Fruit fly (Drosophila melanogaster): ENCODE data around the gene TSG101.

The TSG101 gene

dm6 chr3L:16805806-16806719, 36.0 kb upstream of the TSG101 start (continued):
- TF ChIP-seq cwo (GFP tag; optimal IDR thresholded peaks at IDR 0.05): peak; percentile 54
- no peak for TF ChIP-seq pnt (GFP tag; optimal IDR thresholded peaks at IDR 0.05)
- no peak for TF ChIP-seq CG8359 (GFP tag; optimal IDR thresholded peaks at IDR 0.05; ENCODE audit: borderline replicate concordance)
- TF ChIP-seq usp (GFP tag; optimal IDR thresholded peaks at IDR 0.05): no peak
- TF ChIP-seq sob (GFP tag; IDR thresholded peaks at IDR 0.05): no peak
- TF ChIP-seq Med (GFP tag): peak; percentile 72
- TF ChIP-seq Dref (GFP tag; IDR thresholded peaks at IDR 0.05): no peak
- no peak for TF ChIP-seq Jarid2 (GFP tag; optimal IDR thresholded peaks at IDR 0.05)
- peak; percentile 46 for TF ChIP-seq Dek (tag; optimal IDR thresholded peaks at IDR 0.05)
- peak; percentile 25 for TF ChIP-seq disco-r (GFP tag; optimal IDR thresholded peaks at IDR 0.05)
- TF ChIP-seq Hr39 (optimal IDR thresholded peaks at IDR 0.05): no peak
- TF ChIP-seq ken (GFP tag; IDR thresholded peaks at IDR 0.05): no peak
- peak; percentile 42; the same call in 1 of the 2 replicates for TF ChIP-seq CG17328 (GFP tag; IDR thresholded peaks at IDR 0.05)
- TF ChIP-seq gro (GFP tag; optimal IDR thresholded peaks at IDR 0.05): peak; percentile 47
- TF ChIP-seq CG9797 (GFP tag; optimal IDR thresholded peaks at IDR 0.05): no peak
- no peak for TF ChIP-seq CG1647 (GFP tag; optimal IDR thresholded peaks at IDR 0.05)
- TF ChIP-seq prd (optimal IDR thresholded peaks at IDR 0.05): no peak
- peak; percentile 7; the same call in 1 of the 3 replicates for TF ChIP-seq prd (GFP tag; IDR thresholded peaks at IDR 0.05)
- TF ChIP-seq H2.0 (GFP tag; IDR thresholded peaks at IDR 0.05): peak; percentile 19; the same call in 1 of the 2 replicates
- TF ChIP-seq CG7556 (GFP tag; optimal IDR thresholded peaks at IDR 0.05): peak; percentile 70
- TF ChIP-seq Atf3 (GFP tag; optimal IDR thresholded peaks at IDR 0.05): no peak
- TF ChIP-seq fd96Cb (tag; optimal IDR thresholded peaks at IDR 0.05): peak; percentile 47
- no peak for TF ChIP-seq CG34376 (GFP tag; optimal IDR thresholded peaks at IDR 0.05)
- TF ChIP-seq lola (GFP tag; optimal IDR thresholded peaks at IDR 0.05): no peak
- TF ChIP-seq h (optimal IDR thresholded peaks at IDR 0.05): no peak
- no peak for TF ChIP-seq gsb (GFP tag; IDR thresholded peaks at IDR 0.05)
- TF ChIP-seq Dip3 (GFP tag; optimal IDR thresholded peaks at IDR 0.05): peak; percentile 59
- TF ChIP-seq Nf-YC (tag; optimal IDR thresholded peaks at IDR 0.05): no peak
- no peak for TF ChIP-seq p53 (GFP tag; optimal IDR thresholded peaks at IDR 0.05)
- TF ChIP-seq chm (GFP tag; IDR thresholded peaks at IDR 0.05): no peak
- no peak for TF ChIP-seq CG9437 (GFP tag; optimal IDR thresholded peaks at IDR 0.05)
- peak; percentile 76 for TF ChIP-seq lab (GFP tag; optimal IDR thresholded peaks at IDR 0.05)
- TF ChIP-seq lmd (GFP tag; IDR thresholded peaks at IDR 0.05): peak; percentile 34; the same call in 1 of the 2 replicates
- no peak for TF ChIP-seq CG1024 (GFP tag; IDR thresholded peaks at IDR 0.05)
- TF ChIP-seq CG8944 (GFP tag; optimal IDR thresholded peaks at IDR 0.05): peak; percentile 9
- TF ChIP-seq CG10274 (GFP tag; optimal IDR thresholded peaks at IDR 0.05): no peak
- no peak for TF ChIP-seq sim (GFP tag; IDR thresholded peaks at IDR 0.05)
- no peak for TF ChIP-seq odd (GFP tag; optimal IDR thresholded peaks at IDR 0.05)
- TF ChIP-seq zf30C (GFP tag; optimal IDR thresholded peaks at IDR 0.05): peak; percentile 4
- no peak for TF ChIP-seq hth (optimal IDR thresholded peaks at IDR 0.05)
- no peak for TF ChIP-seq B-H1 (GFP tag; IDR thresholded peaks at IDR 0.05)
- TF ChIP-seq Antp (GFP tag; optimal IDR thresholded peaks at IDR 0.05): peak; percentile 8
- TF ChIP-seq bab2 (GFP tag; optimal IDR thresholded peaks at IDR 0.05): peak; percentile 52
- no peak for TF ChIP-seq ham (GFP tag; IDR thresholded peaks at IDR 0.05)
- peak; percentile 49 for TF ChIP-seq CG17359 (tag; optimal IDR thresholded peaks at IDR 0.05)
- peak; percentile 25; the same call in 1 of the 3 replicates for TF ChIP-seq Aef1 (GFP tag; IDR thresholded peaks at IDR 0.05)
- TF ChIP-seq pros (GFP tag; optimal IDR thresholded peaks at IDR 0.05): peak; percentile 29
- TF ChIP-seq ftz-f1 (GFP tag; optimal IDR thresholded peaks at IDR 0.05): peak; percentile 90
- no peak for TF ChIP-seq NC2β (GFP tag; optimal IDR thresholded peaks at IDR 0.05)
- no peak for TF ChIP-seq ac (GFP tag; optimal IDR thresholded peaks at IDR 0.05)
- TF ChIP-seq so (GFP tag; IDR thresholded peaks at IDR 0.05): 0 out of 3 replicates have a peak, but pooled peaks have one; percentile 54
